3 fruit fly cellular contexts compared by ENCODE assay signal in the genomic region with DNA sequence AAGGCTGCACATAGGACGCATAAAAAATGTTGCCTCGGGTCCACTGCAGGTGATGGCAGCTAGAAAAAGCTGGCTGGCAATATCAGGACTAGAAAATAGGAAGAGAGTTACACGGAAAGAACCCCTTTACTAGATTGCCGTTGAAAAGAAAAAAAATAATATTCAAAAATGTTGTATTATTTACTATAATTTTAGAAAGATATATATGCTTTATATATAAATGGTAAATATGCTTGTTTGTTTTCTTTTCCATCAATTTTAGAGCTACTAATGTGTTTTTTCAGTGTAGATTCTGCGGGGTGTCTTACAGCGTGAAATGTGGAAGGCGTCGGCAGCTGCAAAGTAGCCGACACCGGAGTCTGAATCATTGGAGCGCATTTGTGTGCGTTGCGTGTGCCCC.
TF ChIP-seq lines count a peak whose summit lies in the region.

No protein-coding gene starts in this region.

- no peak for TF ChIP-seq CTCF in whole organism, embryonic (GFP tag; optimal IDR thresholded peaks at IDR 0.05; lab: Kevin White, UChicago)

TF ChIP-seq in whole organism, embryonic, 481 proteins besides CTCF, POLR2A, EP300 and RAD21 (continues in another document):
- TF ChIP-seq CG12744 (GFP tag; optimal IDR thresholded peaks at IDR 0.05; lab: Kevin White, UChicago) (no peak), CG7839 (tag; optimal IDR thresholded peaks at IDR 0.05; lab: Kevin White, UChicago) (peak; percentile 63), CG15696 (tag; optimal IDR thresholded peaks at IDR 0.05; lab: Kevin White, UChicago) (peak; percentile 12), oc (tag; optimal IDR thresholded peaks at IDR 0.05; lab: Kevin White, UChicago) (no peak), CG11504 (tag; optimal IDR thresholded peaks at IDR 0.05; lab: Kevin White, UChicago) (peak; percentile 35), dati (GFP tag; IDR thresholded peaks at IDR 0.05; lab: Robert Waterston, UW) (no peak), CG4404 (GFP tag; IDR thresholded peaks at IDR 0.05; lab: Robert Waterston, UW) (peak; percentile 40; the same call in 1 of the 2 replicates), unc-4 (GFP tag; IDR thresholded peaks at IDR 0.05; lab: Robert Waterston, UW; ENCODE audit: partially characterized antibody) (no peak), Sox102F (GFP tag; optimal IDR thresholded peaks at IDR 0.05; lab: Kevin White, UChicago) (peak; percentile 2), odd (GFP tag; optimal IDR thresholded peaks at IDR 0.05; lab: Kevin White, UChicago) (no peak), CG9727 (GFP tag; optimal IDR thresholded peaks at IDR 0.05; lab: Kevin White, UChicago) (peak; percentile 34), CG9932 (GFP tag; IDR thresholded peaks at IDR 0.05; lab: Robert Waterston, UW) (0 out of 2 replicates have a peak, but pooled peaks have one; percentile 4), sc (optimal IDR thresholded peaks at IDR 0.05; lab: Kevin White, UChicago) (no peak), sc (GFP tag; optimal IDR thresholded peaks at IDR 0.05; lab: Kevin White, UChicago) (no peak), CG17328 (GFP tag; IDR thresholded peaks at IDR 0.05; lab: Robert Waterston, UW) (0 out of 2 replicates have a peak, but pooled peaks have one; percentile 17), tin (GFP tag; optimal IDR thresholded peaks at IDR 0.05; lab: Kevin White, UChicago) (no peak), dimm (GFP tag; IDR thresholded peaks at IDR 0.05; lab: Robert Waterston, UW) (no peak), zen2 (GFP tag; IDR thresholded peaks at IDR 0.05; lab: Robert Waterston, UW; ENCODE audit: partially characterized antibody) (no peak), zen (tag; optimal IDR thresholded peaks at IDR 0.05; lab: Kevin White, UChicago) (peak; percentile 50), fd96Cb (tag; optimal IDR thresholded peaks at IDR 0.05; lab: Kevin White, UChicago) (peak; percentile 19), CG10267 (tag; optimal IDR thresholded peaks at IDR 0.05; lab: Kevin White, UChicago) (peak; percentile 39), CG5245 (GFP tag; optimal IDR thresholded peaks at IDR 0.05; lab: Kevin White, UChicago) (peak; percentile 38), lab (GFP tag; optimal IDR thresholded peaks at IDR 0.05; lab: Kevin White, UChicago) (peak; percentile 10), CG11696 (GFP tag; IDR thresholded peaks at IDR 0.05; lab: Robert Waterston, UW) (no peak), Drgx (GFP tag; IDR thresholded peaks at IDR 0.05; lab: Robert Waterston, UW) (peak; percentile 20; the same call in 1 of the 2 replicates), Camta (GFP tag; optimal IDR thresholded peaks at IDR 0.05; lab: Kevin White, UChicago) (no peak), prd (optimal IDR thresholded peaks at IDR 0.05; lab: Kevin White, UChicago) (no peak), prd (GFP tag; IDR thresholded peaks at IDR 0.05; lab: Robert Waterston, UW) (peak; percentile 68; the same call in 2 of the 3 replicates)

TF ChIP-seq in whole organism, prepupa, 60 proteins besides CTCF, POLR2A, EP300 and RAD21:
- TF ChIP-seq topi (GFP tag; optimal IDR thresholded peaks at IDR 0.05; lab: Kevin White, UChicago): no peak
- peak; percentile 33 for TF ChIP-seq CG32006 (GFP tag; optimal IDR thresholded peaks at IDR 0.05; lab: Kevin White, UChicago)
- peak; percentile 9 for TF ChIP-seq spab (GFP tag; optimal IDR thresholded peaks at IDR 0.05; lab: Kevin White, UChicago)
- peak; percentile 1 for TF ChIP-seq Ets96B (tag; optimal IDR thresholded peaks at IDR 0.05; lab: Kevin White, UChicago)
- TF ChIP-seq CG8119 (GFP tag; IDR thresholded peaks at IDR 0.05; lab: Robert Waterston, UW): 0 out of 3 replicates have a peak, but pooled peaks have one; percentile 42
- peak; percentile 46; the same call in 1 of the 3 replicates for TF ChIP-seq CG6163 (GFP tag; IDR thresholded peaks at IDR 0.05; lab: Robert Waterston, UW)
- peak; percentile 8 for TF ChIP-seq achi (GFP tag; optimal IDR thresholded peaks at IDR 0.05; lab: Kevin White, UChicago)
- TF ChIP-seq CG6276 (GFP tag; optimal IDR thresholded peaks at IDR 0.05; lab: Kevin White, UChicago): no peak
- peak; percentile 2 for TF ChIP-seq CG10631 (GFP tag; optimal IDR thresholded peaks at IDR 0.05; lab: Kevin White, UChicago)

TF ChIP-seq in whole organism, pupa, 21 proteins besides CTCF, POLR2A, EP300 and RAD21:
- TF ChIP-seq CG17806 (tag; optimal IDR thresholded peaks at IDR 0.05; lab: Kevin White, UChicago): no peak
- TF ChIP-seq CG8159 (tag; optimal IDR thresholded peaks at IDR 0.05; lab: Kevin White, UChicago): peak; percentile 54
- TF ChIP-seq CG8301 (tag; optimal IDR thresholded peaks at IDR 0.05; lab: Kevin White, UChicago): no peak
- peak; percentile 5 for TF ChIP-seq CG34367 (tag; optimal IDR thresholded peaks at IDR 0.05; lab: Kevin White, UChicago)
- TF ChIP-seq CG15710 (tag; optimal IDR thresholded peaks at IDR 0.05; lab: Kevin White, UChicago): peak; percentile 43
- TF ChIP-seq EcR (GFP tag; optimal IDR thresholded peaks at IDR 0.05; lab: Kevin White, UChicago): no peak
- TF ChIP-seq CG12605 (GFP tag; IDR thresholded peaks at IDR 0.05; lab: Robert Waterston, UW): no peak
- TF ChIP-seq CG14655 (GFP tag; optimal IDR thresholded peaks at IDR 0.05; lab: Kevin White, UChicago): peak; percentile 47
- no peak for TF ChIP-seq Snoo (tag; optimal IDR thresholded peaks at IDR 0.05; lab: Kevin White, UChicago)
